Worm (Caenorhabditis elegans): ENCODE data around the gene bmy-1.

Gene bmy-1

DNA sequence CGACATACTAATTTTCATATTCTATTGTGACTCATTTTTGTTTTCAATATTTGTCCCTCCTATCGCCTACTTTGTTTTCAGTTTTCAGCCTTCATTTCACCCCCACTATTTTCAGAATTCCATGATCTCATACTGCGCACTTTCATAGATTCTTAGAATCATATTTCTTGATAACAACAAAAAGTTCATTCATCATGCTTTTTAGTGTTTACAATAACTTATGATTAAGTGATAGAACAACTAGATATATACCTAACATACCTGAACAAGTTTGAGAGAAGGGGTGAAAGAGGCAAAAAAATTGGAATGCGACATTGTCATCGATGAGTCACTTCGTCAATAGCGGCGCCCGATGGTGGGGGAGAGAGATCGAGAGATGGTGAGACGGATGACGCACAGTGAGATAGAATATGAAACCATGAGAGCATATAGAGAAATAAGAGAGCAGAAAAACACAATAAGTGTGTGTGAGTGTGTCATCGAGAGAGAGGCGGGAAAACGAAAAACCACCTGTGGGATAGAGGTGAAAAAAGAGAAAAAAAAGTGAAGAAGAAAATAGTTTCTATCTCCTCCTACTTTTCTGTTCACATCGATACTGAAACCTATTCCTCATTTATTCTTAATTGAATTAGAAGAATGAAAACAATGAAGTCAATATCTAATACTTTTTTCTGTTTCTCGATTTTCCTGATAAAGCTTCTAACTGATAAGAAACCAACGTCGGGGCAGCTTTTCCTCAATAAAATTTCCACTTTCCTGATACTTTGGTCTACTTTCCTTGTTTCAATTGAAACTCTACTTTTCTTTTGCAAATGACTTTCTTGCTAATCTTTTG is 21.6 kb upstream of the bmy-1 start (continued):
- TF ChIP-seq nhr-41 (GFP tag; IDR thresholded peaks at IDR 0.05) (no peak), aly-2 (tag; optimal IDR thresholded peaks at IDR 0.05) (no peak), fkh-10 (GFP tag; optimal IDR thresholded peaks at IDR 0.05) (peak; percentile 40), ceh-62 (tag; optimal IDR thresholded peaks at IDR 0.05) (no peak), lin-29 (GFP tag; IDR thresholded peaks at IDR 0.05) (no peak), mep-1 (tag; optimal IDR thresholded peaks at IDR 0.05) (peak; percentile 89), lin-39 (tag; optimal IDR thresholded peaks at IDR 0.05) (no peak)

DNA sequence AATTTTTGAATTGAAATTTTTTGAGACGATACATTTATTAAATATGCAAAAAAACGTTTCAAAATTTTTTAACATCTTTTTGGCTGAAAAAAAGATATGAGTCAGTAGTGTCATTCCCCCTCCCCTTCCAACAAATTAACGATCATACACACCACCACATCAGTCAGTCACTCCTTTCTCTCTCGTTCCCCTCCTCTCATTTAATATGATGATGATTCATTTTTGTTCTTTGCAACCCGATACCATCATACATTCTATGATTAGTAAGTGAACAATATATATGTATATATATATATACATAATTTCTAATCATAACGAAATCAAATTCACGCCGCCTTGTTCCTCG is 21.0 kb upstream of the bmy-1 start:
- no peak for TF ChIP-seq dmd-6 (GFP tag; IDR thresholded peaks at IDR 0.05)
- TF ChIP-seq nhr-28 (tag; optimal IDR thresholded peaks at IDR 0.05), result peak; percentile 13
- no peak for TF ChIP-seq daf-16 (GFP tag; optimal IDR thresholded peaks at IDR 0.05)
- peak; percentile 15 for TF ChIP-seq daf-16 (tag; optimal IDR thresholded peaks at IDR 0.05)
- peak; percentile 19 for TF ChIP-seq mep-1 (tag; optimal IDR thresholded peaks at IDR 0.05)
- TF ChIP-seq unc-62 (GFP tag; optimal IDR thresholded peaks at IDR 0.05 in 1 of 2), result peak in 1 of 2 experiments; percentile 50
- TF ChIP-seq unc-62 (tag; optimal IDR thresholded peaks at IDR 0.05), result no peak

DNA sequence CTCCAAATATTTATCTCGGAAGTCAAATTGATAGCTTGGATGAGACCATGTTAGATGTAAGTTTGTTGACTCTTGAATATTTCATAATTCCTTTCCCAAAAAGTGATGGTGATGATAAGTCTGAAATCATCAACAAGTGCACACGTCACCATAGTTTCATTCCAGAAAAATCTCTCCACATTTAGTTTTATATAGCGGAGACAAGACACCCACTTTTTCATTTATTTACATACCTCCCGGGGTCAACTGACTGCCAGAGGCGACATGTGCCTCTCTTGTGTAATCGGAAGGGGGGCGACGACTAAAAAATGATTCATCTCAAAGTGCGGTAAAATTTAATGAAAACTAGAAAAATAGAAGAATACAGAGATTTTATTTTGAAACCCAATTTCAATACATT is 20.2 kb upstream of the bmy-1 start:
- TF ChIP-seq ceh-82 (tag; optimal IDR thresholded peaks at IDR 0.05), result no peak
- TF ChIP-seq ceh-32 (tag; optimal IDR thresholded peaks at IDR 0.05; ENCODE audit: poor library complexity), result no peak
- no peak for TF ChIP-seq spr-3 (GFP tag; optimal IDR thresholded peaks at IDR 0.05)
- no peak for TF ChIP-seq nhr-102 (tag; optimal IDR thresholded peaks at IDR 0.05)
- no peak for TF ChIP-seq nhr-10 (tag; optimal IDR thresholded peaks at IDR 0.05)
- TF ChIP-seq nhr-28 (tag; optimal IDR thresholded peaks at IDR 0.05), result peak; percentile 34
- no peak for TF ChIP-seq Y105C5A.15 (GFP tag; IDR thresholded peaks at IDR 0.05)
- TF ChIP-seq mdl-1 (tag; optimal IDR thresholded peaks at IDR 0.05), result peak in 1 of 2 experiments; percentile 51
- peak; percentile 71 for TF ChIP-seq hlh-11 (tag; optimal IDR thresholded peaks at IDR 0.05)
- TF ChIP-seq ceh-20 (GFP tag; IDR thresholded peaks at IDR 0.05), result no peak
- no peak for TF ChIP-seq ZK337.2 (GFP tag; IDR thresholded peaks at IDR 0.05)
- peak; percentile 91 for TF ChIP-seq aha-1 (tag)
- peak; percentile 20 for TF ChIP-seq jun-1 (tag; optimal IDR thresholded peaks at IDR 0.05)
- no peak for TF ChIP-seq zip-11 (GFP tag; IDR thresholded peaks at IDR 0.05)
- no peak for TF ChIP-seq gei-8 (GFP tag; optimal IDR thresholded peaks at IDR 0.05)
- TF ChIP-seq saeg-2 (GFP tag; IDR thresholded peaks at IDR 0.05), result no peak
- TF ChIP-seq daf-16 (GFP tag; optimal IDR thresholded peaks at IDR 0.05), result peak in 1 of 2 experiments; percentile 5
- peak; percentile 86 for TF ChIP-seq daf-16 (tag; optimal IDR thresholded peaks at IDR 0.05)
- peak; percentile 42 for TF ChIP-seq dmd-6 (GFP tag; IDR thresholded peaks at IDR 0.05)
- no peak for TF ChIP-seq hif-1 (tag; optimal IDR thresholded peaks at IDR 0.05)
- no peak for TF ChIP-seq lin-13 (GFP tag; optimal IDR thresholded peaks at IDR 0.05)
- TF ChIP-seq Y75B8A.6 (GFP tag; IDR thresholded peaks at IDR 0.05), result no peak
- TF ChIP-seq ceh-28 (tag; optimal IDR thresholded peaks at IDR 0.05), result no peak
- no peak for TF ChIP-seq ZK546.5 (tag; optimal IDR thresholded peaks at IDR 0.05)
- TF ChIP-seq spr-1 (tag; optimal IDR thresholded peaks at IDR 0.05), result no peak
- TF ChIP-seq lin-15B (tag; optimal IDR thresholded peaks at IDR 0.05), result no peak
- no peak for TF ChIP-seq ztf-11 (tag; optimal IDR thresholded peaks at IDR 0.05)
- TF ChIP-seq lin-38 (GFP tag; IDR thresholded peaks at IDR 0.05), result peak; percentile 8; the same call in 1 of the 2 replicates
- no peak for TF ChIP-seq F49E8.2 (tag; optimal IDR thresholded peaks at IDR 0.05; ENCODE audit: borderline replicate concordance)
- TF ChIP-seq pha-4 (GFP tag; IDR thresholded peaks at IDR 0.05), result no peak
- TF ChIP-seq pha-4 (tag; optimal IDR thresholded peaks at IDR 0.05), result peak; percentile 92
- no peak for TF ChIP-seq F44E2.7 (GFP tag; IDR thresholded peaks at IDR 0.05)
- no peak for TF ChIP-seq rbr-2 (tag; optimal IDR thresholded peaks at IDR 0.05)
- TF ChIP-seq lim-7 (GFP tag; IDR thresholded peaks at IDR 0.05), result no peak
- no peak for TF ChIP-seq nhr-25 (tag; optimal IDR thresholded peaks at IDR 0.05; ENCODE audit: borderline replicate concordance, insufficient read depth)
- TF ChIP-seq F26F4.8 (GFP tag; conservative IDR thresholded peaks at IDR 0.05), result no peak
- TF ChIP-seq unc-130 (GFP tag; optimal IDR thresholded peaks at IDR 0.05), result no peak
- peak; percentile 83 for TF ChIP-seq hlh-30 (tag; optimal IDR thresholded peaks at IDR 0.05; ENCODE audit: insufficient read depth)

Data from whole organism, L4 larva.